Worm (Caenorhabditis elegans) whole organism, L4 larva: Measurements from ENCODE around the gene Y57A10A.31.

Experiments used
- F26F4.8 ChIP-seq: fragments of 200-800 bp; sonication (Bioruptor generic); conservative IDR thresholded peaks from 2 replicates; pipeline ENCODE4 v1.3.6; 2022; ENCODE audit warnings: missing genetic modification characterization, missing compliant biosample characterization
- F44E2.7 ChIP-seq: fragments of 200-800 bp; sonication (Bioruptor generic); IDR thresholded peaks from 2 replicates; pipeline ENCODE4 v2.1.2; 2022; ENCODE audit warnings: missing genetic modification characterization, missing compliant biosample characterization
- T26A8.4 ChIP-seq: fragments of 200-800 bp; sonication (Bioruptor generic); IDR thresholded peaks from 2 replicates; pipeline ENCODE4 v1.3.6; 2022; ENCODE audit warnings: missing genetic modification characterization, missing compliant biosample characterization
- Y48G9A.11 ChIP-seq: fragments of 200-800 bp; sonication (Bioruptor generic); IDR thresholded peaks from 2 replicates; pipeline ENCODE4 v1.3.6; 2022; ENCODE audit warnings: missing genetic modification reagents, missing genetic modification characterization, missing compliant biosample characterization
- Y5F2A.4 ChIP-seq: fragments of 200-800 bp; sonication (Bioruptor generic); optimal IDR thresholded peaks from 2 replicates; lab custom pipeline; 2018; ENCODE audit warnings: mild to moderate bottlenecking, missing genetic modification characterization, missing compliant biosample characterization
- Y75B8A.6 ChIP-seq: fragments of 200-800 bp; sonication (Bioruptor generic); IDR thresholded peaks from 2 replicates; pipeline ENCODE4 v1.3.6; 2022; ENCODE audit warnings: missing genetic modification reagents, missing genetic modification characterization, missing compliant biosample characterization
- aha-1 ChIP-seq: fragments of 150-350 bp; peaks from one replicate; lab custom pipeline; 2014; ENCODE audit warnings: missing biosample characterization, missing genetic modification characterization
- aly-2 ChIP-seq: sonication (generic microtip); optimal IDR thresholded peaks from 2 replicates; lab custom pipeline; 2018; ENCODE audit warnings: missing biosample characterization, missing genetic modification characterization
- ceh-20 ChIP-seq: fragments of 200-800 bp; sonication (Bioruptor generic); IDR thresholded peaks from 2 replicates; pipeline ENCODE4 v1.3.6; 2022; ENCODE audit warnings: missing genetic modification reagents, missing genetic modification characterization, missing compliant biosample characterization
- ceh-32 ChIP-seq: sonication (generic microtip); optimal IDR thresholded peaks from 2 replicates; lab custom pipeline; 2016; ENCODE audit warnings: mild to moderate bottlenecking, missing genetic modification characterization, missing compliant biosample characterization; ENCODE audit not compliant: poor library complexity
- ceh-44 ChIP-seq: fragments of 200-800 bp; sonication (Bioruptor generic); IDR thresholded peaks from 2 replicates; pipeline ENCODE4 v1.3.6; 2022; ENCODE audit warnings: missing genetic modification reagents, missing genetic modification characterization, missing compliant biosample characterization
- ceh-82 ChIP-seq: sonication (generic microtip); optimal IDR thresholded peaks from 2 replicates; lab custom pipeline; 2017; ENCODE audit warnings: missing biosample characterization, missing genetic modification characterization
- ces-1 ChIP-seq: fragments of 150-350 bp; sonication (generic microtip); optimal IDR thresholded peaks from 4 replicates; lab custom pipeline; 2014; ENCODE audit warnings: missing biosample characterization, missing genetic modification reagents, missing genetic modification characterization
- daf-16 ChIP-seq, 3 experiments: sonication (generic microtip); optimal IDR thresholded peaks; 2 replicates each; lab custom pipeline; 2016 to 2017; ENCODE audit warnings: missing genetic modification characterization in 3 of 3, missing genetic modification reagents in 3 of 3, mild to moderate bottlenecking in 2 of 3, missing compliant biosample characterization in 2 of 3, missing biosample characterization in 1 of 3, moderate library complexity in 1 of 3
- daf-8 ChIP-seq: fragments of 200-800 bp; sonication (Bioruptor generic); IDR thresholded peaks from 2 replicates; pipeline ENCODE4 v1.3.6; 2022; ENCODE audit warnings: missing genetic modification characterization, missing compliant biosample characterization
- dmd-9 ChIP-seq: fragments of 200-800 bp; sonication (Bioruptor generic); IDR thresholded peaks from 2 replicates; pipeline ENCODE4 v1.3.6; 2022; ENCODE audit warnings: missing genetic modification reagents, missing genetic modification characterization, missing compliant biosample characterization
- dpl-1 ChIP-seq: fragments of 150-350 bp; optimal IDR thresholded peaks from 2 replicates; lab custom pipeline; 2014; ENCODE audit warnings: missing biosample characterization, missing genetic modification reagents, missing genetic modification characterization
- duxl-1 ChIP-seq: sonication (generic microtip); optimal IDR thresholded peaks from 2 replicates; lab custom pipeline; 2016; ENCODE audit warnings: mild to moderate bottlenecking, missing genetic modification characterization, moderate library complexity, missing compliant biosample characterization; ENCODE audit not compliant: poor library complexity
- dve-1 ChIP-seq: sonication (generic microtip); optimal IDR thresholded peaks from 2 replicates; lab custom pipeline; 2017; ENCODE audit warnings: antibody characterized with exemption, mild to moderate bottlenecking, missing genetic modification characterization, missing compliant biosample characterization; ENCODE audit not compliant: insufficient read depth
- egl-27 ChIP-seq: sonication (generic microtip); optimal IDR thresholded peaks from 3 replicates; lab custom pipeline; 2017; ENCODE audit warnings: missing biosample characterization, missing genetic modification reagents, missing genetic modification characterization
- egl-43 ChIP-seq: fragments of 200-800 bp; sonication (Bioruptor generic); IDR thresholded peaks from 2 replicates; pipeline ENCODE4 v1.3.6; 2022; ENCODE audit warnings: missing genetic modification reagents, missing genetic modification characterization, missing compliant biosample characterization
- hlh-11 ChIP-seq: fragments of 200-800 bp; sonication (Bioruptor generic); optimal IDR thresholded peaks from 2 replicates; lab custom pipeline; 2018; ENCODE audit warnings: mild to moderate bottlenecking, missing genetic modification characterization, missing compliant biosample characterization
- lin-1 ChIP-seq: fragments of 200-800 bp; sonication (Bioruptor generic); IDR thresholded peaks from 2 replicates; pipeline ENCODE4 v1.3.6; 2022; ENCODE audit warnings: missing genetic modification reagents, missing genetic modification characterization, missing compliant biosample characterization
- lin-15B ChIP-seq: fragments of 150-350 bp; sonication (generic microtip); optimal IDR thresholded peaks from 3 replicates; lab custom pipeline; 2014; ENCODE audit warnings: missing biosample characterization, missing genetic modification characterization
- lin-29 ChIP-seq: fragments of 200-800 bp; sonication (Bioruptor generic); IDR thresholded peaks from 2 replicates; pipeline ENCODE4 v1.3.6; 2022; ENCODE audit warnings: missing genetic modification reagents, missing genetic modification characterization, missing compliant biosample characterization
- lin-38 ChIP-seq: fragments of 200-800 bp; sonication (Bioruptor generic); IDR thresholded peaks from 2 replicates; pipeline ENCODE4 v1.3.6; 2022; ENCODE audit warnings: missing genetic modification reagents, missing genetic modification characterization, missing compliant biosample characterization
- lin-39 ChIP-seq: fragments of 150-350 bp; optimal IDR thresholded peaks from 2 replicates; lab custom pipeline; 2014; ENCODE audit warnings: missing biosample characterization, missing genetic modification reagents, missing genetic modification characterization
- madf-5 ChIP-seq, 2 experiments: fragments of 200-800 bp; sonication (Bioruptor generic); IDR thresholded peaks; 2 replicates each; pipeline ENCODE4 v1.3.6; 2022; ENCODE audit warnings: missing compliant biosample characterization in 2 of 2, missing genetic modification characterization in 2 of 2
- mep-1 ChIP-seq: fragments of 150-350 bp; sonication (generic microtip); optimal IDR thresholded peaks from 3 replicates; lab custom pipeline; 2014; ENCODE audit warnings: missing biosample characterization, missing genetic modification characterization
- mes-2 ChIP-seq: sonication (generic microtip); optimal IDR thresholded peaks from 2 replicates; lab custom pipeline; 2016; ENCODE audit warnings: missing genotype, mild to moderate bottlenecking, missing genetic modification characterization, missing compliant biosample characterization; ENCODE audit not compliant: poor library complexity, severe bottlenecking
- mxl-3 ChIP-seq: fragments of 200-800 bp; sonication (Bioruptor generic); optimal IDR thresholded peaks from 2 replicates; lab custom pipeline; 2018; ENCODE audit warnings: mild to moderate bottlenecking, missing genetic modification characterization, missing compliant biosample characterization
- nhr-10 ChIP-seq: fragments of 150-350 bp; optimal IDR thresholded peaks from 2 replicates; lab custom pipeline; 2014; ENCODE audit warnings: missing biosample characterization, missing genetic modification characterization
- nhr-111 ChIP-seq: fragments of 200-800 bp; sonication (Bioruptor generic); optimal IDR thresholded peaks from 2 replicates; lab custom pipeline; 2018; ENCODE audit warnings: mild to moderate bottlenecking, missing genetic modification characterization, missing compliant biosample characterization
- nhr-25 ChIP-seq: sonication (generic microtip); optimal IDR thresholded peaks from 2 replicates; lab custom pipeline; 2017; ENCODE audit warnings: missing genetic modification characterization, mild to moderate bottlenecking, missing compliant biosample characterization, antibody characterized with exemption, moderate library complexity, borderline replicate concordance; ENCODE audit not compliant: insufficient read depth
- nhr-28 ChIP-seq: fragments of 150-350 bp; optimal IDR thresholded peaks from 2 replicates; lab custom pipeline; 2014; ENCODE audit warnings: missing biosample characterization, missing genetic modification characterization
- nhr-41 ChIP-seq: fragments of 200-800 bp; sonication (Bioruptor generic); IDR thresholded peaks from 2 replicates; pipeline ENCODE4 v1.3.6; 2022; ENCODE audit warnings: missing genetic modification reagents, missing genetic modification characterization, missing compliant biosample characterization
- nhr-77 ChIP-seq: fragments of 150-350 bp; optimal IDR thresholded peaks from 2 replicates; lab custom pipeline; 2014; ENCODE audit warnings: missing biosample characterization, missing genetic modification characterization
- pha-4 ChIP-seq, 2 experiments: fragments of 150-350 bp in 1 of 2; fragments of 200-800 bp in 1 of 2; sonication (Bioruptor generic) in 1 of 2; IDR thresholded peaks in 1 of 2; optimal IDR thresholded peaks in 1 of 2; 2 replicates each; pipeline versions ENCODE4 v1.3.6 to Lab custom; 2014 to 2022; ENCODE audit warnings: missing genetic modification characterization in 2 of 2, missing genetic modification reagents in 2 of 2, missing biosample characterization in 1 of 2, missing compliant biosample characterization in 1 of 2
- saeg-2 ChIP-seq: fragments of 200-800 bp; sonication (Bioruptor generic); IDR thresholded peaks from 2 replicates; pipeline ENCODE4 v1.3.6; 2022; ENCODE audit warnings: missing genetic modification reagents, missing genetic modification characterization, missing compliant biosample characterization
- snpc-1.2 ChIP-seq: fragments of 200-800 bp; sonication (Bioruptor generic); IDR thresholded peaks from 2 replicates; pipeline ENCODE4 v1.3.6; 2022; ENCODE audit warnings: missing genetic modification reagents, missing genetic modification characterization, missing compliant biosample characterization
- tag-97 ChIP-seq: fragments of 200-800 bp; sonication (Bioruptor generic); IDR thresholded peaks from 2 replicates; pipeline ENCODE4 v1.3.6; 2022; ENCODE audit warnings: missing genetic modification characterization, missing compliant biosample characterization
- zfp-3 ChIP-seq: fragments of 200-800 bp; sonication (Bioruptor generic); conservative IDR thresholded peaks from 2 replicates; pipeline ENCODE4 v1.3.6; 2022; ENCODE audit warnings: missing genetic modification reagents, missing genetic modification characterization, missing compliant biosample characterization
- zip-11 ChIP-seq: fragments of 200-800 bp; sonication (Bioruptor generic); IDR thresholded peaks from 2 replicates; pipeline ENCODE4 v1.3.6; 2022; ENCODE audit warnings: missing genetic modification characterization, missing compliant biosample characterization
- ztf-11 ChIP-seq: fragments of 150-350 bp; optimal IDR thresholded peaks from 2 replicates; lab custom pipeline; 2014; ENCODE audit warnings: missing biosample characterization, missing genetic modification characterization

Y57A10A.31 gene

ce11 chrII:12339152-12339551 is 50.0 kb downstream of the Y57A10A.31 start (continued):
- TF ChIP-seq F44E2.7 (GFP tag; lab: Robert Waterston, UW) (no peak), dpl-1 (GFP tag; lab: Kevin White, UChicago) (peak; percentile 43), aha-1 (tag; lab: Kevin White, UChicago) (peak; percentile 98), lin-29 (GFP tag; lab: Robert Waterston, UW) (no peak), lin-38 (peak; percentile 30; the same call in 1 of the 2 replicates), aly-2 (no peak), saeg-2 (GFP tag; lab: Robert Waterston, UW) (no peak), madf-5 (GFP tag; IDR thresholded peaks at IDR 0.05; lab: Robert Waterston, UW) (0 out of 4 replicates have a peak, but pooled peaks of 1 of the 2 experiments have one; percentile 17), dve-1 (tag; lab: Kevin White, UChicago) (peak; percentile 71)

- TF ChIP-seq ceh-82 (no peak), lin-15B (tag; lab: Kevin White, UChicago) (no peak), ceh-44 (GFP tag; lab: Robert Waterston, UW) (no peak), duxl-1 (tag; lab: Kevin White, UChicago) (no peak), pha-4 (GFP tag; IDR thresholded peaks at IDR 0.05; lab: Robert Waterston, UW) (no peak), pha-4 (tag; optimal IDR thresholded peaks at IDR 0.05; lab: Kevin White, UChicago) (no peak), T26A8.4 (GFP tag; lab: Robert Waterston, UW) (no peak), egl-43 (GFP tag; lab: Robert Waterston, UW) (no peak), nhr-10 (tag; lab: Kevin White, UChicago) (no peak), mes-2 (tag; lab: Kevin White, UChicago) (no peak), Y48G9A.11 (no peak), snpc-1.2 (no peak), nhr-111 (no peak), dmd-9 (no peak), zip-11 (GFP tag; lab: Robert Waterston, UW) (no peak)
- TF ChIP-seq, all 104 proteins: peak for 0
These were observed 50.5 kb downstream of the Y57A10A.31 start, which contains the start of gene sop-2 for ce11 chrII:12339644-12340043. TSS of gene sop-2 (plus strand) at chrII:12339944.

ce11 chrII:12341566-12342223 is 52.5 kb downstream of the Y57A10A.31 start:
- TF ChIP-seq hlh-11 (tag; lab: Kevin White, UChicago) (no peak), mep-1 (tag; lab: Kevin White, UChicago) (no peak), duxl-1 (tag; lab: Kevin White, UChicago) (no peak), saeg-2 (GFP tag; lab: Robert Waterston, UW) (no peak), egl-27 (tag; lab: Kevin White, UChicago) (no peak), Y75B8A.6 (no peak), F26F4.8 (GFP tag; lab: Robert Waterston, UW) (no peak), ztf-11 (tag; lab: Kevin White, UChicago) (no peak), lin-39 (no peak), dpl-1 (GFP tag; lab: Kevin White, UChicago) (no peak), lin-15B (tag; lab: Kevin White, UChicago) (no peak), ceh-32 (tag; lab: Kevin White, UChicago) (no peak), nhr-41 (no peak), ces-1 (GFP tag; lab: Kevin White, UChicago) (no peak), T26A8.4 (GFP tag; lab: Robert Waterston, UW) (no peak), ceh-20 (GFP tag; lab: Robert Waterston, UW) (no peak), daf-8 (GFP tag; lab: Robert Waterston, UW) (no peak), lin-1 (no peak), nhr-77 (no peak), nhr-28 (tag; lab: Kevin White, UChicago) (peak; percentile 11), daf-16 (GFP tag; optimal IDR thresholded peaks at IDR 0.05; lab: Kevin White, UChicago) (no peak), daf-16 (tag; optimal IDR thresholded peaks at IDR 0.05; lab: Kevin White, UChicago) (peak; percentile 69), mxl-3 (GFP tag; lab: Kevin White, UChicago) (no peak), Y5F2A.4 (GFP tag; lab: Kevin White, UChicago) (no peak), tag-97 (no peak), nhr-25 (tag; lab: Kevin White, UChicago) (no peak), zfp-3 (GFP tag; lab: Robert Waterston, UW) (no peak), aha-1 (tag; lab: Kevin White, UChicago) (peak; percentile 23)
